Fruit fly (Drosophila melanogaster) whole organism, embryonic: ENCODE results near the gene CG32436.

Experiments
- CG10654 ChIP-seq: fragments of 200-800 bp; sonication (Bioruptor generic); optimal IDR thresholded peaks from 2 replicates; lab custom pipeline; 2016; ENCODE audit warnings: missing biosample characterization, missing genetic modification characterization
- Dp ChIP-seq: fragments of 200-800 bp; sonication (Bioruptor generic); optimal IDR thresholded peaks from 2 replicates; lab custom pipeline; 2018; ENCODE audit warnings: missing biosample characterization, mild to moderate bottlenecking, missing genetic modification characterization, moderate library complexity
- Mes4 ChIP-seq: fragments of 200-800 bp; sonication (Bioruptor generic); optimal IDR thresholded peaks from 2 replicates; lab custom pipeline; 2016; ENCODE audit warnings: missing biosample characterization, missing genetic modification characterization

- no peak for TF ChIP-seq Mes4 (GFP tag; lab: Kevin White, UChicago)
- TF ChIP-seq Dp (GFP tag; lab: Kevin White, UChicago), result no peak
- no peak for TF ChIP-seq CG10654 (GFP tag; lab: Kevin White, UChicago)
Measured at dm6 chr3L:21359879-21360278, 16.0 kb downstream of the CG32436 start, which contains the start of gene CG32440.
